Worm (Caenorhabditis elegans) whole organism, late embryonic: ENCODE data around the gene cest-31.

Experiments used
- C08G9.2 ChIP-seq: sonication (generic microtip); optimal IDR thresholded peaks from 2 replicates; lab custom pipeline; 2016; ENCODE audit warnings: mild to moderate bottlenecking, missing genetic modification characterization, moderate library complexity, missing compliant biosample characterization
- F13H6.1 ChIP-seq: sonication (generic microtip); optimal IDR thresholded peaks from 2 replicates; lab custom pipeline; 2016; ENCODE audit warnings: missing genetic modification characterization, missing compliant biosample characterization
- K09A11.1 ChIP-seq: sonication (generic microtip); optimal IDR thresholded peaks from 2 replicates; lab custom pipeline; 2017; ENCODE audit warnings: antibody characterized with exemption, mild to moderate bottlenecking, missing genetic modification characterization, missing compliant biosample characterization; ENCODE audit not compliant: insufficient read depth
- T23F11.4 ChIP-seq: fragments of 200-800 bp; sonication (Bioruptor generic); optimal IDR thresholded peaks from 2 replicates; lab custom pipeline; 2018; ENCODE audit warnings: mild to moderate bottlenecking, missing genetic modification characterization, missing compliant biosample characterization
- ama-1 ChIP-seq: fragments of 150-350 bp; optimal IDR thresholded peaks from 2 replicates; lab custom pipeline; 2014
- ceh-14 ChIP-seq: sonication (generic microtip); optimal IDR thresholded peaks from 2 replicates; lab custom pipeline; 2016; ENCODE audit warnings: missing genotype, missing genetic modification characterization, missing compliant biosample characterization
- ceh-22 ChIP-seq: sonication (generic microtip); optimal IDR thresholded peaks from 2 replicates; lab custom pipeline; 2017; ENCODE audit warnings: missing biosample characterization, missing genetic modification characterization
- ceh-24 ChIP-seq: sonication (generic microtip); optimal IDR thresholded peaks from 2 replicates; lab custom pipeline; 2016; ENCODE audit warnings: mild to moderate bottlenecking, missing genetic modification characterization, missing compliant biosample characterization
- ceh-30 ChIP-seq: fragments of 150-350 bp; optimal IDR thresholded peaks from 2 replicates; lab custom pipeline; 2014; ENCODE audit warnings: missing biosample characterization, missing genetic modification characterization
- ceh-31 ChIP-seq: sonication (generic microtip); optimal IDR thresholded peaks from 2 replicates; lab custom pipeline; 2016; ENCODE audit warnings: missing genetic modification characterization, missing compliant biosample characterization
- ceh-45 ChIP-seq: fragments of 200-800 bp; sonication (Bioruptor generic); IDR thresholded peaks from 2 replicates; pipeline ENCODE4 v1.3.6; 2022; ENCODE audit warnings: missing genetic modification reagents, missing genetic modification characterization, missing compliant biosample characterization
- elt-4 ChIP-seq: sonication (generic microtip); optimal IDR thresholded peaks from 2 replicates; lab custom pipeline; 2016; ENCODE audit warnings: missing genetic modification characterization, missing compliant biosample characterization
- ets-4 ChIP-seq: sonication (generic microtip); optimal IDR thresholded peaks from 2 replicates; lab custom pipeline; 2016; ENCODE audit warnings: missing genetic modification characterization, missing compliant biosample characterization
- eyg-1 ChIP-seq: sonication (generic microtip); optimal IDR thresholded peaks from 2 replicates; lab custom pipeline; 2016; ENCODE audit warnings: missing genotype, missing genetic modification characterization, missing compliant biosample characterization
- fax-1 ChIP-seq: sonication (generic microtip); optimal IDR thresholded peaks from 2 replicates; lab custom pipeline; 2016; ENCODE audit warnings: missing genotype, missing genetic modification characterization, missing compliant biosample characterization
- fkh-6 ChIP-seq: sonication (generic microtip); optimal IDR thresholded peaks from 2 replicates; lab custom pipeline; 2016; ENCODE audit warnings: missing genetic modification characterization, missing compliant biosample characterization
- gmeb-2 ChIP-seq: sonication (generic microtip); optimal IDR thresholded peaks from 2 replicates; lab custom pipeline; 2016; ENCODE audit warnings: missing genetic modification characterization, inconsistent platforms, missing compliant biosample characterization
- hlh-13 ChIP-seq: fragments of 200-800 bp; sonication (Bioruptor generic); optimal IDR thresholded peaks from 2 replicates; lab custom pipeline; 2018; ENCODE audit warnings: mild to moderate bottlenecking, missing genetic modification characterization, missing compliant biosample characterization
- hlh-15 ChIP-seq: sonication (generic microtip); optimal IDR thresholded peaks from 2 replicates; lab custom pipeline; 2016; ENCODE audit warnings: missing genetic modification characterization, missing compliant biosample characterization
- hlh-30 ChIP-seq: sonication (generic microtip); optimal IDR thresholded peaks from 2 replicates; lab custom pipeline; 2017; ENCODE audit warnings: antibody characterized with exemption, missing genetic modification characterization, missing compliant biosample characterization; ENCODE audit not compliant: insufficient read depth
- hlh-6 ChIP-seq: sonication (generic microtip); optimal IDR thresholded peaks from 2 replicates; lab custom pipeline; 2016; ENCODE audit warnings: missing genotype, missing genetic modification characterization, missing compliant biosample characterization
- lim-6 ChIP-seq: sonication (generic microtip); optimal IDR thresholded peaks from 2 replicates; lab custom pipeline; 2016; ENCODE audit warnings: missing genetic modification characterization, missing compliant biosample characterization
- lin-11 ChIP-seq: fragments of 200-800 bp; sonication (Bioruptor generic); optimal IDR thresholded peaks from 2 replicates; lab custom pipeline; 2018; ENCODE audit warnings: mild to moderate bottlenecking, missing genetic modification characterization, missing compliant biosample characterization
- mec-3 ChIP-seq: sonication (generic microtip); optimal IDR thresholded peaks from 2 replicates; lab custom pipeline; 2016; ENCODE audit warnings: borderline replicate concordance, missing genetic modification characterization, missing compliant biosample characterization
- nfya-1 ChIP-seq: sonication (generic microtip); optimal IDR thresholded peaks from 2 replicates; lab custom pipeline; 2017; ENCODE audit warnings: missing genetic modification characterization, mild to moderate bottlenecking, missing compliant biosample characterization, antibody characterized with exemption, moderate library complexity
- npax-4 ChIP-seq: sonication (generic microtip); optimal IDR thresholded peaks from 2 replicates; lab custom pipeline; 2016; ENCODE audit warnings: missing genetic modification characterization, missing compliant biosample characterization
- odd-2 ChIP-seq: sonication (generic microtip); optimal IDR thresholded peaks from 2 replicates; lab custom pipeline; 2017; ENCODE audit warnings: antibody characterized with exemption, mild to moderate bottlenecking, missing genetic modification characterization, missing compliant biosample characterization
- pat-9 ChIP-seq: fragments of 200-800 bp; sonication (Bioruptor generic); optimal IDR thresholded peaks from 2 replicates; lab custom pipeline; 2018; ENCODE audit warnings: mild to moderate bottlenecking, missing genetic modification characterization, moderate library complexity, missing compliant biosample characterization
- pax-1 ChIP-seq: fragments of 150-350 bp; optimal IDR thresholded peaks from 2 replicates; lab custom pipeline; 2014; ENCODE audit warnings: missing biosample characterization, missing genetic modification characterization
- pqm-1 ChIP-seq: sonication (generic microtip); optimal IDR thresholded peaks from 2 replicates; lab custom pipeline; 2016; ENCODE audit warnings: missing genetic modification characterization, missing compliant biosample characterization
- sdc-2 ChIP-seq: sonication (generic microtip); optimal IDR thresholded peaks from 2 replicates; lab custom pipeline; 2016; ENCODE audit warnings: missing genotype, missing genetic modification characterization, missing compliant biosample characterization
- sox-4 ChIP-seq: sonication (generic microtip); optimal IDR thresholded peaks from 2 replicates; lab custom pipeline; 2017; ENCODE audit warnings: mild to moderate bottlenecking, missing genetic modification characterization, inconsistent platforms, missing compliant biosample characterization
- tbx-7 ChIP-seq: sonication (generic microtip); optimal IDR thresholded peaks from 2 replicates; lab custom pipeline; 2016; ENCODE audit warnings: missing genotype, missing genetic modification characterization, missing compliant biosample characterization
- ttx-3 ChIP-seq: sonication (generic microtip); optimal IDR thresholded peaks from 2 replicates; lab custom pipeline; 2016; ENCODE audit warnings: missing genetic modification reagents, missing genetic modification characterization, missing compliant biosample characterization
- unc-55 ChIP-seq: sonication (generic microtip); optimal IDR thresholded peaks from 2 replicates; lab custom pipeline; 2017; ENCODE audit warnings: missing biosample characterization, missing genetic modification reagents, missing genetic modification characterization
- unc-86 ChIP-seq: sonication (generic microtip); optimal IDR thresholded peaks from 2 replicates; lab custom pipeline; 2016; ENCODE audit warnings: missing genetic modification characterization, missing compliant biosample characterization
- ztf-16 ChIP-seq: sonication (generic microtip); optimal IDR thresholded peaks from 2 replicates; lab custom pipeline; 2017; ENCODE audit warnings: missing genetic modification characterization, missing compliant biosample characterization

The cest-31 gene

ce11 chrV:6668741-6669140 lies 5.3 kb upstream of the cest-31 start, which contains the start of gene str-180:
TSS of gene str-180 (minus strand) at chrV:6668841.
- TF ChIP-seq mec-3 (tag; lab: Kevin White, UChicago), result no peak
- TF ChIP-seq lin-11 (tag; lab: Kevin White, UChicago), result no peak
- TF ChIP-seq ceh-45, result no peak
- TF ChIP-seq nfya-1, result no peak
- TF ChIP-seq C08G9.2, result no peak
- no peak for TF ChIP-seq fax-1 (tag; lab: Kevin White, UChicago)
- TF ChIP-seq T23F11.4 (GFP tag; lab: Kevin White, UChicago), result no peak
- TF ChIP-seq ama-1, result no peak
- TF ChIP-seq ets-4 (tag; lab: Kevin White, UChicago), result no peak

ce11 chrV:6669520-6669919 lies 4.5 kb upstream of the cest-31 start, which contains the start of gene cest-28:
TSS of gene cest-28 (plus strand) at chrV:6669820.
- TF ChIP-seq hlh-13 (GFP tag; lab: Kevin White, UChicago) (no peak), unc-86 (tag; lab: Kevin White, UChicago) (no peak), mec-3 (tag; lab: Kevin White, UChicago) (no peak), ttx-3 (tag; lab: Kevin White, UChicago) (no peak), ceh-31 (no peak), sox-4 (tag; lab: Kevin White, UChicago) (no peak), K09A11.1 (tag; lab: Kevin White, UChicago) (no peak)

- TF ChIP-seq K09A11.1 (tag; lab: Kevin White, UChicago) (no peak), tbx-7 (tag; lab: Kevin White, UChicago) (no peak), elt-4 (tag; lab: Kevin White, UChicago) (no peak), odd-2 (tag; lab: Kevin White, UChicago) (no peak), pqm-1 (tag; lab: Kevin White, UChicago) (no peak), lin-11 (tag; lab: Kevin White, UChicago) (no peak), hlh-15 (tag; lab: Kevin White, UChicago) (no peak), ceh-22 (no peak), ceh-24 (tag; lab: Kevin White, UChicago) (no peak), hlh-6 (tag; lab: Kevin White, UChicago) (no peak), lim-6 (tag; lab: Kevin White, UChicago) (no peak), unc-86 (tag; lab: Kevin White, UChicago) (no peak), pat-9 (tag; lab: Kevin White, UChicago) (no peak), fkh-6 (tag; lab: Kevin White, UChicago) (no peak), ets-4 (tag; lab: Kevin White, UChicago) (no peak), pax-1 (tag; lab: Kevin White, UChicago) (no peak), F13H6.1 (tag; lab: Kevin White, UChicago) (no peak), sdc-2 (no peak), unc-55 (GFP tag; lab: Kevin White, UChicago) (no peak)
These were observed 2.2 kb downstream of the cest-31 start, which contains the start of gene cest-34 for ce11 chrV:6676158-6676849. TSS of gene cest-34 (plus strand) at chrV:6676799.

ce11 chrV:6681501-6681900 lies 7.4 kb downstream of the cest-31 start, which contains the start of gene egl-46:
TSS of gene egl-46 (minus strand) at chrV:6681573.
- TF ChIP-seq ceh-14 (no peak), fkh-6 (tag; lab: Kevin White, UChicago) (no peak), nfya-1 (no peak), gmeb-2 (tag; lab: Kevin White, UChicago) (no peak), ama-1 (no peak), npax-4 (tag; lab: Kevin White, UChicago) (no peak), ceh-30 (tag; lab: Kevin White, UChicago) (no peak), mec-3 (tag; lab: Kevin White, UChicago) (no peak), hlh-30 (tag; lab: Kevin White, UChicago) (no peak), eyg-1 (no peak), ztf-16 (tag; lab: Kevin White, UChicago) (no peak), tbx-7 (tag; lab: Kevin White, UChicago) (no peak)
